Worm (Caenorhabditis elegans): ENCODE measurements around the gene B0524.5.

The B0524.5 gene

DNA sequence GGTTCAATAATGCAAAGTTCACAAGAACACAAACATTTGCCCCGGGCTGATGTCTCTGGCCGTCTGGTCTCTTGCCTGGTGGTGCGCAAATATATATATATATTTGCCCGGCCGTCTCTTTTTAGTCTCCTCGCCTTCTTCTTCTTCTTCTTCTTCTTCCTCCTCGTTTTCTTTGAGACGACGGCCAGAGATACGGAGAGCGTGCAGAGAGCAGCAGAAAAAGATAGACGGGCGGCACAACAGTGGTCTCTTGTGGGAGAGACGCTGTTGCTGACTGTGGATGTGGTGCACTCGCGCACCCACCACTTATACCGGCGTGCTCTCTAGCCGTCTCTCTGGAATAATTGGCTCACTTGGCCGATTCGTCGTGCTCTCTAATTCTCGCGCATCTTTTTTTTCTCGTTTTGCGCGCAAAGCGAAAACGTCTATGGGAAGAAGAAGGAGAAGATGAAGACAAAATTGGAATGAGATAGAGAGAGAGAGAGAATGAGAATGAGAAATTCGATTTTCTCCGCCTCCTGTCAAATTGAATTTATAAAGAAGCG, 27.5 kb upstream of the B0524.5 start (continued):
- TF ChIP-seq C38D4.7 (GFP tag; optimal IDR thresholded peaks at IDR 0.05) (no peak), gmeb-2 (tag; optimal IDR thresholded peaks at IDR 0.05) (no peak), sox-4 (tag; optimal IDR thresholded peaks at IDR 0.05) (no peak), syd-9 (tag; optimal IDR thresholded peaks at IDR 0.05) (peak; percentile 65), ceh-22 (tag; optimal IDR thresholded peaks at IDR 0.05) (no peak), pha-4 (tag; optimal IDR thresholded peaks at IDR 0.05) (no peak), nhr-11 (tag; optimal IDR thresholded peaks at IDR 0.05) (no peak), C08G9.2 (tag; optimal IDR thresholded peaks at IDR 0.05) (peak; percentile 29), ceh-34 (tag; optimal IDR thresholded peaks at IDR 0.05) (peak; percentile 93), hlh-30 (tag; optimal IDR thresholded peaks at IDR 0.05; ENCODE audit: insufficient read depth) (peak; percentile 58), odd-2 (tag; optimal IDR thresholded peaks at IDR 0.05) (no peak), pros-1 (tag; optimal IDR thresholded peaks at IDR 0.05) (peak; percentile 94), sox-2 (GFP tag; IDR thresholded peaks at IDR 0.05) (peak; percentile 8; the same call in 1 of the 2 replicates), ahr-1 (tag; optimal IDR thresholded peaks at IDR 0.05) (no peak), elt-4 (tag; optimal IDR thresholded peaks at IDR 0.05) (no peak), ets-4 (tag; optimal IDR thresholded peaks at IDR 0.05) (peak; percentile 58), unc-3 (GFP tag; conservative IDR thresholded peaks at IDR 0.05) (0 out of 2 replicates have a peak, but pooled peaks have one; percentile 5), unc-3 (tag; optimal IDR thresholded peaks at IDR 0.05) (peak; percentile 85), ceh-31 (tag; optimal IDR thresholded peaks at IDR 0.05) (peak; percentile 98), ceh-9 (tag; optimal IDR thresholded peaks at IDR 0.05) (no peak), hlh-13 (GFP tag; optimal IDR thresholded peaks at IDR 0.05) (no peak), lim-6 (tag; optimal IDR thresholded peaks at IDR 0.05) (no peak), K02D7.2 (tag; optimal IDR thresholded peaks at IDR 0.05) (no peak), ceh-6 (GFP tag; optimal IDR thresholded peaks at IDR 0.05) (peak; percentile 13), pag-3 (tag; optimal IDR thresholded peaks at IDR 0.05; ENCODE audit: borderline replicate concordance) (no peak), ztf-16 (tag; optimal IDR thresholded peaks at IDR 0.05) (peak; percentile 7)

ce11 chrIII:1918311-1918932, 24.7 kb upstream of the B0524.5 start:
- TF ChIP-seq che-1 (tag; optimal IDR thresholded peaks at IDR 0.05) (no peak), dve-1 (tag; optimal IDR thresholded peaks at IDR 0.05) (no peak), gmeb-2 (tag; optimal IDR thresholded peaks at IDR 0.05) (no peak), ceh-9 (tag; optimal IDR thresholded peaks at IDR 0.05) (no peak), ttx-3 (tag; optimal IDR thresholded peaks at IDR 0.05) (no peak), ceh-22 (tag; optimal IDR thresholded peaks at IDR 0.05) (no peak), ceh-45 (GFP tag; IDR thresholded peaks at IDR 0.05) (no peak), nhr-232 (tag; optimal IDR thresholded peaks at IDR 0.05) (no peak), pat-9 (tag; optimal IDR thresholded peaks at IDR 0.05) (no peak), rnt-1 (tag; optimal IDR thresholded peaks at IDR 0.05) (no peak), fkh-10 (GFP tag; optimal IDR thresholded peaks at IDR 0.05) (no peak), tbx-2 (tag; optimal IDR thresholded peaks at IDR 0.05) (no peak), syd-9 (tag; optimal IDR thresholded peaks at IDR 0.05) (no peak)

DNA sequence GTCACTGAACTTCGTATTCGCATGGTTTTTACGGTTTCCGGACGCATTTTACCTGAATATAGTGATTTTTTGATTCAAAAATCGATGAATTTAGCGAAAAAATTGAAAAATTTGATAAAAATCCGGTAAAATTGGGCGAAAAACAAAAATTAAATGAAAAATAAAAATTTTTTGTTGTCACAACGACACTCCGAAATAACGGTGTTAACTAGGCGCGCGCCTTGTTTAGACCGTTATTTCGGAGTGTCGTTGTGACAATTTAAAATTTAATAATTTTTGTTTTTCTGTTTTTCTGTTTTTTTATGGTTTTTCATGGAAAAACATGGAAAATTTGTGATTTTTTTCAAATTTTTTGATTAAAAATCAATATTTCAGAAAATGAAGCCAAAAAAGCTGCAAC, 11.9 kb upstream of the B0524.5 start, which contains the start of the genes B0524.6 and pqn-41:
Gene B0524.6 (minus strand): TSS at position 52 of the 400 bp plus-strand sequence.
Gene pqn-41 (plus strand): TSS at position 370 of the 400 bp plus-strand sequence.
- TF ChIP-seq ztf-16 (tag; optimal IDR thresholded peaks at IDR 0.05) (no peak), unc-42 (tag; optimal IDR thresholded peaks at IDR 0.05) (peak; percentile 68), tbx-7 (tag; optimal IDR thresholded peaks at IDR 0.05) (no peak), pha-4 (tag; optimal IDR thresholded peaks at IDR 0.05) (no peak), ref-2 (tag; optimal IDR thresholded peaks at IDR 0.05) (no peak), sox-4 (tag; optimal IDR thresholded peaks at IDR 0.05) (no peak), C08G9.2 (tag; optimal IDR thresholded peaks at IDR 0.05) (no peak)

All from whole organism, late embryonic.